Fruit fly (Drosophila melanogaster) whole organism, prepupa: Measurements from ENCODE around the gene CG42571.

Experiments
- Blimp-1 ChIP-seq: fragments of 200-800 bp; sonication (Bioruptor generic); optimal IDR thresholded peaks from 3 replicates; lab custom pipeline; 2017; ENCODE audit warnings: missing biosample characterization, missing genetic modification characterization, mild to moderate bottlenecking, moderate library complexity, missing genetic modification reagents
- CG10631 ChIP-seq: fragments of 200-800 bp; sonication (Bioruptor generic); optimal IDR thresholded peaks from 2 replicates; lab custom pipeline; 2016; ENCODE audit warnings: missing biosample characterization, missing genetic modification characterization
- CG11762 ChIP-seq: fragments of 200-800 bp; sonication (Bioruptor generic); optimal IDR thresholded peaks from 3 replicates; lab custom pipeline; 2016; ENCODE audit warnings: missing biosample characterization, missing genetic modification characterization; ENCODE audit not compliant: insufficient read depth
- CG15336 ChIP-seq: fragments of 200-800 bp; sonication (Bioruptor generic); IDR thresholded peaks from 2 replicates; pipeline ENCODE4 v1.3.6; 2022; ENCODE audit warnings: missing biosample characterization, missing genetic modification characterization
- CG31627 ChIP-seq: fragments of 200-800 bp; sonication (Bioruptor generic); optimal IDR thresholded peaks from 3 replicates; lab custom pipeline; 2016; ENCODE audit warnings: missing biosample characterization, missing genetic modification characterization
- CG6808 ChIP-seq: fragments of 200-800 bp; sonication (Bioruptor generic); optimal IDR thresholded peaks from 3 replicates; lab custom pipeline; 2017; ENCODE audit warnings: missing biosample characterization, missing genetic modification characterization, mild to moderate bottlenecking, moderate library complexity, missing genetic modification reagents
- CG6854 ChIP-seq: fragments of 200-800 bp; sonication (Bioruptor generic); optimal IDR thresholded peaks from 2 replicates; lab custom pipeline; 2017; ENCODE audit warnings: missing biosample characterization, mild to moderate bottlenecking, missing genetic modification characterization
- Ets96B ChIP-seq: fragments of 200-800 bp; optimal IDR thresholded peaks from 2 replicates; lab custom pipeline; 2019; ENCODE audit warnings: missing biosample characterization, mild to moderate bottlenecking, missing genetic modification characterization, moderate library complexity
- Gug ChIP-seq: fragments of 200-800 bp; sonication (Bioruptor generic); IDR thresholded peaks from 2 replicates; pipeline ENCODE4 v1.3.6; 2022; ENCODE audit warnings: missing biosample characterization, missing genetic modification characterization
- Met ChIP-seq: fragments of 200-800 bp; sonication (Bioruptor generic); optimal IDR thresholded peaks from 3 replicates; lab custom pipeline; 2016; ENCODE audit warnings: missing biosample characterization, missing genetic modification characterization
- OdsH ChIP-seq: fragments of 200-800 bp; sonication (Bioruptor generic); optimal IDR thresholded peaks from 3 replicates; lab custom pipeline; 2016; ENCODE audit warnings: missing biosample characterization, missing genetic modification characterization
- Sox102F ChIP-seq: fragments of 200-800 bp; sonication (Bioruptor generic); optimal IDR thresholded peaks from 2 replicates; lab custom pipeline; 2016; ENCODE audit warnings: missing biosample characterization, mild to moderate bottlenecking, missing genetic modification characterization
- eg ChIP-seq: fragments of 200-800 bp; sonication (Bioruptor generic); IDR thresholded peaks from 3 replicates; pipeline ENCODE4 v1.3.6; 2022; ENCODE audit warnings: missing biosample characterization, missing genetic modification characterization
- fd85E ChIP-seq: fragments of 200-800 bp; sonication (Bioruptor generic); optimal IDR thresholded peaks from 3 replicates; lab custom pipeline; 2016; ENCODE audit warnings: missing biosample characterization, missing genetic modification characterization

Gene CG42571

dm6 chr3L:15762449-15763189 is 46.4 kb downstream of the CG42571 start (continued):
- no peak for TF ChIP-seq Gug
- peak; percentile 80 for TF ChIP-seq CG10631 (GFP tag; lab: Kevin White, UChicago)
- no peak for TF ChIP-seq eg (GFP tag; lab: Robert Waterston, UW)
- peak; percentile 76 for TF ChIP-seq CG6808
- peak; percentile 60 for TF ChIP-seq Ets96B (tag; lab: Kevin White, UChicago)
- TF ChIP-seq CG11762 (GFP tag; lab: Kevin White, UChicago) = peak; percentile 60
- TF ChIP-seq fd85E = no peak
- TF ChIP-seq CG31627 (GFP tag; lab: Kevin White, UChicago) = peak; percentile 54
- peak; percentile 23 for TF ChIP-seq Sox102F
- peak; percentile 59 for TF ChIP-seq OdsH (GFP tag; lab: Kevin White, UChicago)
- peak; percentile 68 for TF ChIP-seq Blimp-1 (GFP tag; lab: Kevin White, UChicago)
- TF ChIP-seq, all 60 proteins: peak for 46

dm6 chr3L:15763190-15763576 is 46.9 kb downstream of the CG42571 start:
- TF ChIP-seq CG6854 (GFP tag; lab: Kevin White, UChicago) = peak; percentile 77
- TF ChIP-seq Met (GFP tag; lab: Kevin White, UChicago) = peak; percentile 13
- TF ChIP-seq CG15336 (GFP tag; lab: Robert Waterston, UW) = no peak
